Fruit fly (Drosophila melanogaster) whole organism, embryonic: ENCODE measurements around the gene nanos.

ENCODE experiments used
- Abd-B ChIP-seq: fragments of 200-800 bp; sonication (Bioruptor generic); optimal IDR thresholded peaks from 2 replicates; lab custom pipeline; 2018; ENCODE audit warnings: missing biosample characterization, mild to moderate bottlenecking, missing genetic modification characterization, moderate library complexity
- Awh ChIP-seq: fragments of 200-800 bp; sonication (Bioruptor generic); IDR thresholded peaks from 2 replicates; pipeline ENCODE4, ENCODE4 v1.3.6; 2022; ENCODE audit warnings: missing biosample characterization, missing genetic modification characterization
- B-H1 ChIP-seq: fragments of 200-800 bp; sonication (Bioruptor generic); IDR thresholded peaks from 3 replicates; pipeline ENCODE4 v1.3.6; 2022; ENCODE audit warnings: missing biosample characterization, missing genetic modification characterization
- Bdp1 ChIP-seq: fragments of 200-800 bp; sonication (Bioruptor generic); optimal IDR thresholded peaks from 3 replicates; lab custom pipeline; 2016; ENCODE audit warnings: missing biosample characterization, missing genetic modification characterization
- CG10267 ChIP-seq: fragments of 200-800 bp; sonication (Bioruptor generic); optimal IDR thresholded peaks from 2 replicates; lab custom pipeline; 2018; ENCODE audit warnings: missing biosample characterization, mild to moderate bottlenecking, missing genetic modification characterization, moderate library complexity
- CG11560 ChIP-seq: fragments of 200-800 bp; sonication (Bioruptor generic); IDR thresholded peaks from 3 replicates; pipeline ENCODE4 v1.3.6; 2022; ENCODE audit warnings: missing biosample characterization, missing genetic modification characterization
- CG15601 ChIP-seq: fragments of 200-800 bp; sonication (Bioruptor generic); optimal IDR thresholded peaks from 3 replicates; lab custom pipeline; 2019; ENCODE audit warnings: missing biosample characterization, mild to moderate bottlenecking, missing genetic modification characterization, moderate library complexity
- CG1647 ChIP-seq: fragments of 200-800 bp; sonication (Bioruptor generic); optimal IDR thresholded peaks from 3 replicates; lab custom pipeline; 2016; ENCODE audit warnings: missing biosample characterization, missing genetic modification characterization
- CG17829 ChIP-seq: fragments of 200-800 bp; optimal IDR thresholded peaks from 2 replicates; lab custom pipeline; 2019; ENCODE audit warnings: missing biosample characterization, mild to moderate bottlenecking, missing genetic modification characterization, moderate library complexity
- CG18262 ChIP-seq: fragments of 200-800 bp; optimal IDR thresholded peaks from 3 replicates; lab custom pipeline; 2019; ENCODE audit warnings: missing biosample characterization, mild to moderate bottlenecking, missing genetic modification characterization, moderate library complexity
- CG18619 ChIP-seq: fragments of 200-800 bp; sonication (Bioruptor generic); optimal IDR thresholded peaks from 3 replicates; lab custom pipeline; 2017; ENCODE audit warnings: missing biosample characterization, mild to moderate bottlenecking, missing genetic modification characterization
- CG33213 ChIP-seq: fragments of 200-800 bp; sonication (Bioruptor generic); optimal IDR thresholded peaks from 3 replicates; lab custom pipeline; 2016; ENCODE audit warnings: missing biosample characterization, missing genetic modification characterization
- CG4360 ChIP-seq: fragments of 200-800 bp; sonication (Bioruptor generic); IDR thresholded peaks from 2 replicates; pipeline ENCODE4 v1.3.6; 2022; ENCODE audit warnings: missing biosample characterization, missing genetic modification characterization
- CG7357 ChIP-seq: fragments of 200-800 bp; sonication (Bioruptor generic); IDR thresholded peaks from 3 replicates; pipeline ENCODE4 v1.3.6; 2022; ENCODE audit warnings: missing biosample characterization, missing genetic modification characterization
- CG8281 ChIP-seq: fragments of 200-800 bp; sonication (Bioruptor generic); optimal IDR thresholded peaks from 2 replicates; lab custom pipeline; 2018; ENCODE audit warnings: missing biosample characterization, mild to moderate bottlenecking, missing genetic modification characterization, moderate library complexity
- CG8924 ChIP-seq: fragments of 200-800 bp; optimal IDR thresholded peaks from 3 replicates; lab custom pipeline; 2019; ENCODE audit warnings: missing biosample characterization, mild to moderate bottlenecking, missing genetic modification characterization, moderate library complexity
- CHES-1-like ChIP-seq: fragments of 200-800 bp; sonication (Bioruptor generic); optimal IDR thresholded peaks from 2 replicates; lab custom pipeline; 2016; ENCODE audit warnings: missing biosample characterization, missing genetic modification characterization
- D ChIP-seq, 2 experiments: fragments of 200-800 bp in 1 of 2; fragments of >200 bp in 1 of 2; sonication (Bioruptor generic) in 1 of 2; optimal IDR thresholded peaks; 2 replicates in 1 of 2; 3 replicates in 1 of 2; lab custom pipeline; 2017; ENCODE audit warnings: mild to moderate bottlenecking in 1 of 2, missing biosample characterization in 1 of 2, missing genetic modification characterization in 1 of 2, missing genetic modification reagents in 1 of 2
- Deaf1 ChIP-seq: fragments of 200-800 bp; optimal IDR thresholded peaks from 3 replicates; lab custom pipeline; 2019; ENCODE audit warnings: missing biosample characterization, mild to moderate bottlenecking, missing genetic modification characterization, moderate library complexity
- Dref ChIP-seq: fragments of 200-800 bp; sonication (Bioruptor generic); IDR thresholded peaks from 2 replicates; pipeline ENCODE4 v1.3.6; 2022; ENCODE audit warnings: missing biosample characterization, missing genetic modification characterization
- Fer1 ChIP-seq: fragments of 200-800 bp; sonication (Bioruptor generic); optimal IDR thresholded peaks from 2 replicates; lab custom pipeline; 2017; ENCODE audit warnings: missing biosample characterization, mild to moderate bottlenecking, missing genetic modification characterization
- HLH4C ChIP-seq: fragments of 200-800 bp; sonication (Bioruptor generic); IDR thresholded peaks from 3 replicates; pipeline ENCODE4 v1.3.6; 2022; ENCODE audit warnings: missing biosample characterization, missing genetic modification characterization; ENCODE audit not compliant: partially characterized antibody
- HmgZ ChIP-seq: fragments of 200-800 bp; sonication (Bioruptor generic); optimal IDR thresholded peaks from 2 replicates; lab custom pipeline; 2018; ENCODE audit warnings: missing biosample characterization, mild to moderate bottlenecking, missing genetic modification characterization
- Sox102F ChIP-seq: fragments of 200-800 bp; sonication (Bioruptor generic); optimal IDR thresholded peaks from 2 replicates; lab custom pipeline; 2018; ENCODE audit warnings: missing biosample characterization, mild to moderate bottlenecking, missing genetic modification characterization, moderate library complexity
- Spps ChIP-seq: fragments of 200-800 bp; sonication (Bioruptor generic); optimal IDR thresholded peaks from 2 replicates; lab custom pipeline; 2018; ENCODE audit warnings: missing biosample characterization, mild to moderate bottlenecking, missing genetic modification characterization
- Vsx1 ChIP-seq: fragments of 200-800 bp; sonication (Bioruptor generic); optimal IDR thresholded peaks from 2 replicates; lab custom pipeline; 2017; ENCODE audit warnings: missing biosample characterization, mild to moderate bottlenecking, missing genetic modification characterization, missing genetic modification reagents
- bbx ChIP-seq: fragments of 200-800 bp; sonication (Bioruptor generic); IDR thresholded peaks from 2 replicates; pipeline ENCODE4 v1.3.6; 2022; ENCODE audit warnings: missing biosample characterization, missing genetic modification characterization; ENCODE audit not compliant: partially characterized antibody
- chif ChIP-seq, 2 experiments: fragments of 200-800 bp; sonication (Bioruptor generic); optimal IDR thresholded peaks; 3 replicates each; lab custom pipeline; 2016; ENCODE audit warnings: missing biosample characterization in 2 of 2, missing genetic modification characterization in 2 of 2
- dan ChIP-seq: fragments of 200-800 bp; sonication (Bioruptor generic); IDR thresholded peaks from 2 replicates; pipeline ENCODE4 v1.3.6; 2022; ENCODE audit warnings: missing biosample characterization, missing genetic modification characterization
- dimm ChIP-seq: fragments of 200-800 bp; sonication (Bioruptor generic); IDR thresholded peaks from 2 replicates; pipeline ENCODE4 v1.3.6; 2022; ENCODE audit warnings: missing biosample characterization, missing genetic modification characterization
- emc ChIP-seq: fragments of 200-800 bp; sonication (Bioruptor generic); optimal IDR thresholded peaks from 2 replicates; lab custom pipeline; 2016; ENCODE audit warnings: missing biosample characterization, missing genetic modification characterization
- eve ChIP-seq, 2 experiments: fragments of >200 bp; optimal IDR thresholded peaks; 2 replicates each; lab custom pipeline; 2017; ENCODE audit warnings: missing biosample characterization in 2 of 2, missing genetic modification characterization in 2 of 2
- fd64A ChIP-seq: fragments of 200-800 bp; sonication (Bioruptor generic); optimal IDR thresholded peaks from 3 replicates; lab custom pipeline; 2018; ENCODE audit warnings: missing biosample characterization, mild to moderate bottlenecking, missing genetic modification characterization
- jigr1 ChIP-seq: fragments of 200-800 bp; sonication (Bioruptor generic); IDR thresholded peaks from 3 replicates; pipeline ENCODE4 v1.3.6; 2022; ENCODE audit warnings: missing biosample characterization, missing genetic modification characterization
- jing ChIP-seq: fragments of 200-800 bp; sonication (Bioruptor generic); optimal IDR thresholded peaks from 2 replicates; lab custom pipeline; 2018; ENCODE audit warnings: missing biosample characterization, mild to moderate bottlenecking, missing genetic modification characterization
- knrl ChIP-seq: fragments of 200-800 bp; sonication (Bioruptor generic); IDR thresholded peaks from 3 replicates; pipeline ENCODE4 v1.3.6; 2022; ENCODE audit warnings: missing biosample characterization, missing genetic modification characterization; ENCODE audit not compliant: partially characterized antibody
- lab ChIP-seq: fragments of 200-800 bp; sonication (Bioruptor generic); optimal IDR thresholded peaks from 3 replicates; lab custom pipeline; 2017; ENCODE audit warnings: missing biosample characterization, missing genetic modification characterization, mild to moderate bottlenecking, moderate library complexity, missing genetic modification reagents
- nerfin-1 ChIP-seq: fragments of 200-800 bp; sonication (Bioruptor generic); optimal IDR thresholded peaks from 3 replicates; lab custom pipeline; 2019; ENCODE audit warnings: missing biosample characterization, mild to moderate bottlenecking, missing genetic modification characterization, moderate library complexity
- nom ChIP-seq: fragments of 200-800 bp; sonication (Bioruptor generic); optimal IDR thresholded peaks from 2 replicates; lab custom pipeline; 2017; ENCODE audit warnings: missing biosample characterization, missing genetic modification characterization, mild to moderate bottlenecking, moderate library complexity, missing genetic modification reagents
- otp ChIP-seq: fragments of 200-800 bp; sonication (Bioruptor generic); IDR thresholded peaks from 3 replicates; pipeline ENCODE4, ENCODE4 v1.3.6; 2022; ENCODE audit warnings: missing biosample characterization, missing genetic modification characterization
- peb ChIP-seq: fragments of 200-800 bp; sonication (Bioruptor generic); IDR thresholded peaks from 2 replicates; pipeline ENCODE4 v1.3.6; 2022; ENCODE audit warnings: missing biosample characterization, missing genetic modification characterization
- pfk ChIP-seq: fragments of 200-800 bp; sonication (Bioruptor generic); optimal IDR thresholded peaks from 2 replicates; lab custom pipeline; 2018; ENCODE audit warnings: missing biosample characterization, mild to moderate bottlenecking, missing genetic modification characterization, moderate library complexity
- row ChIP-seq: fragments of 200-800 bp; sonication (Bioruptor generic); IDR thresholded peaks from 3 replicates; pipeline ENCODE4 v1.3.6; 2022; ENCODE audit warnings: missing biosample characterization, missing genetic modification characterization
- run ChIP-seq: fragments of 200-800 bp; sonication (Bioruptor generic); optimal IDR thresholded peaks from 3 replicates; lab custom pipeline; 2018; ENCODE audit warnings: missing biosample characterization, mild to moderate bottlenecking, missing genetic modification characterization
- scrt ChIP-seq: fragments of 200-800 bp; sonication (Bioruptor generic); optimal IDR thresholded peaks from 2 replicates; lab custom pipeline; 2018; ENCODE audit warnings: missing biosample characterization, mild to moderate bottlenecking, missing genetic modification characterization, moderate library complexity
- sr ChIP-seq: fragments of 200-800 bp; sonication (Bioruptor generic); IDR thresholded peaks from 3 replicates; pipeline ENCODE4 v1.3.6; 2022; ENCODE audit warnings: missing biosample characterization, missing genetic modification characterization
- stc ChIP-seq: fragments of 200-800 bp; sonication (Bioruptor generic); IDR thresholded peaks from 2 replicates; pipeline ENCODE4 v1.3.6; 2022; ENCODE audit warnings: missing biosample characterization, missing genetic modification characterization
- tio ChIP-seq: fragments of 200-800 bp; sonication (Bioruptor generic); optimal IDR thresholded peaks from 2 replicates; lab custom pipeline; 2017; ENCODE audit warnings: missing biosample characterization, missing genetic modification characterization, inconsistent platforms
- trem ChIP-seq: fragments of 200-800 bp; optimal IDR thresholded peaks from 3 replicates; lab custom pipeline; 2019; ENCODE audit warnings: missing biosample characterization, mild to moderate bottlenecking, missing genetic modification characterization, moderate library complexity

The nanos gene

dm6 chr3R:19162135-19162616 lies 5.1 kb downstream of the nanos start, which contains the start of the genes CG42359 and Nsun5 (continued):
- TF ChIP-seq CG18619 (GFP tag; lab: Kevin White, UChicago): peak; percentile 79
- TF ChIP-seq stc: peak; percentile 85
- peak; percentile 71; the same call in 1 of the 2 replicates for TF ChIP-seq peb (GFP tag; lab: Robert Waterston, UW)
- TF ChIP-seq CG4360 (GFP tag; lab: Robert Waterston, UW): peak; percentile 57; the same call in 1 of the 2 replicates
- peak; percentile 47 for TF ChIP-seq CG8281 (tag; lab: Kevin White, UChicago)
- peak; percentile 90 for TF ChIP-seq CG1647 (GFP tag; lab: Kevin White, UChicago)
- TF ChIP-seq Dref (GFP tag; lab: Robert Waterston, UW): peak; percentile 85
- peak; percentile 79 for TF ChIP-seq dan
- peak; percentile 85 for TF ChIP-seq B-H1 (GFP tag; lab: Robert Waterston, UW)
- TF ChIP-seq CG7357: peak; percentile 58; the same call in 1 of the 3 replicates
- TF ChIP-seq tio (GFP tag; lab: Kevin White, UChicago): peak; percentile 76
- TF ChIP-seq bbx: peak; percentile 88
- peak; percentile 83 to 90 for TF ChIP-seq chif (GFP tag; optimal IDR thresholded peaks at IDR 0.05; lab: Kevin White, UChicago)
- peak; percentile 87 for TF ChIP-seq nerfin-1 (tag; lab: Kevin White, UChicago)
- peak; percentile 88; the same call in 2 of the 3 replicates for TF ChIP-seq otp (GFP tag; lab: Robert Waterston, UW)
- peak; percentile 93 for TF ChIP-seq HmgZ (tag; lab: Kevin White, UChicago)
- TF ChIP-seq nom (GFP tag; lab: Kevin White, UChicago): peak; percentile 47
- peak; percentile 94 for TF ChIP-seq CG11560 (tag; lab: Robert Waterston, UW)
- peak; percentile 75 for TF ChIP-seq jing
- peak; percentile 86 for TF ChIP-seq CG18262
- TF ChIP-seq jigr1 (GFP tag; lab: Robert Waterston, UW): peak; percentile 51; the same call in 2 of the 3 replicates
- TF ChIP-seq CG8924: peak; percentile 93
- peak; percentile 76 for TF ChIP-seq run (tag; lab: Kevin White, UChicago)
- TF ChIP-seq CG17829 (tag; lab: Kevin White, UChicago): peak; percentile 94
- TF ChIP-seq Vsx1 (GFP tag; lab: Kevin White, UChicago): peak; percentile 41
- TF ChIP-seq CHES-1-like: peak; percentile 94
- TF ChIP-seq eve (GFP tag; optimal IDR thresholded peaks at IDR 0.05; lab: Kevin White, UChicago): no peak
- peak; percentile 90 for TF ChIP-seq Abd-B
- TF ChIP-seq fd64A (GFP tag; lab: Kevin White, UChicago): peak; percentile 10
- TF ChIP-seq Awh (GFP tag; lab: Robert Waterston, UW): peak; percentile 85
- peak; percentile 82 for TF ChIP-seq Bdp1
- peak; percentile 95 for TF ChIP-seq trem (tag; lab: Kevin White, UChicago)
- TF ChIP-seq Deaf1 (tag; lab: Kevin White, UChicago): peak; percentile 62
- TF ChIP-seq Sox102F (GFP tag; lab: Kevin White, UChicago): peak; percentile 90
- TF ChIP-seq emc (GFP tag; lab: Kevin White, UChicago): peak; percentile 84
- peak; percentile 51; the same call in 1 of the 2 replicates for TF ChIP-seq dimm
- peak; percentile 74 for TF ChIP-seq scrt (GFP tag; lab: Kevin White, UChicago)
- TF ChIP-seq sr (GFP tag; lab: Robert Waterston, UW): peak; percentile 62; the same call in 2 of the 3 replicates
- TF ChIP-seq knrl (GFP tag; lab: Robert Waterston, UW): peak; percentile 92
- no peak for TF ChIP-seq D (optimal IDR thresholded peaks at IDR 0.05; lab: Kevin White, UChicago)
- TF ChIP-seq D (GFP tag; optimal IDR thresholded peaks at IDR 0.05; lab: Kevin White, UChicago): peak; percentile 79
- peak; percentile 87 for TF ChIP-seq CG15601 (tag; lab: Kevin White, UChicago)
- TF ChIP-seq lab (GFP tag; lab: Kevin White, UChicago): peak; percentile 93
- peak; percentile 26 for TF ChIP-seq pfk (GFP tag; lab: Kevin White, UChicago)
- TF ChIP-seq HLH4C (GFP tag; lab: Robert Waterston, UW): peak; percentile 86
- peak; percentile 92 for TF ChIP-seq CG10267 (tag; lab: Kevin White, UChicago)
- TF ChIP-seq Spps (tag; lab: Kevin White, UChicago): peak; percentile 85
- peak; percentile 95 for TF ChIP-seq CG33213 (GFP tag; lab: Kevin White, UChicago)
- TF ChIP-seq row (GFP tag; lab: Robert Waterston, UW): peak; percentile 96
- peak; percentile 91 for TF ChIP-seq Fer1 (GFP tag; lab: Kevin White, UChicago)
